Fruit fly (Drosophila melanogaster): Measurements from ENCODE around the gene SmB.
A peak's percentile ranks its signal among the peaks of the same experiment; 100 is the strongest.

The SmB gene

dm6 chr2L:10386208-10386805, 40.1 kb downstream of the SmB start, which contains the start of the genes Cdk1 and mRpS7 (continued):
- peak; percentile 66 for TF ChIP-seq CG10147 (GFP tag; optimal IDR thresholded peaks at IDR 0.05)
- TF ChIP-seq h (optimal IDR thresholded peaks at IDR 0.05) = no peak
- TF ChIP-seq CG8765 (GFP tag; IDR thresholded peaks at IDR 0.05) = peak; percentile 60; the same call in 1 of the 2 replicates
- peak; percentile 59 for TF ChIP-seq Nf-YC (tag; optimal IDR thresholded peaks at IDR 0.05)
- TF ChIP-seq pros (GFP tag; optimal IDR thresholded peaks at IDR 0.05) = no peak
- TF ChIP-seq Adf1 (GFP tag; IDR thresholded peaks at IDR 0.05) = 0 out of 2 replicates have a peak, but pooled peaks have one; percentile 16
- TF ChIP-seq E2f2 (GFP tag; IDR thresholded peaks at IDR 0.05) = peak; percentile 82
- no peak; the same call in 1 of the 2 replicates for TF ChIP-seq CG14667 (GFP tag; IDR thresholded peaks at IDR 0.05)
- TF ChIP-seq nerfin-1 (tag; optimal IDR thresholded peaks at IDR 0.05) = peak; percentile 51
- TF ChIP-seq CG9215 (GFP tag; IDR thresholded peaks at IDR 0.05) = no peak
- TF ChIP-seq zen2 (GFP tag; IDR thresholded peaks at IDR 0.05; ENCODE audit: partially characterized antibody) = no peak
- peak; percentile 33 for TF ChIP-seq CG12219 (GFP tag; optimal IDR thresholded peaks at IDR 0.05)
- TF ChIP-seq Camta (GFP tag; optimal IDR thresholded peaks at IDR 0.05) = peak; percentile 57
- TF ChIP-seq CG17829 (tag; optimal IDR thresholded peaks at IDR 0.05) = peak; percentile 70
- no peak for TF ChIP-seq Tbp (GFP tag; optimal IDR thresholded peaks at IDR 0.05)
- peak; percentile 37 for TF ChIP-seq CG7271 (tag; optimal IDR thresholded peaks at IDR 0.05)
- peak; percentile 30 for TF ChIP-seq CG17186 (GFP tag; optimal IDR thresholded peaks at IDR 0.05)
- TF ChIP-seq TFAM (GFP tag; optimal IDR thresholded peaks at IDR 0.05) = no peak
- peak; percentile 56 for TF ChIP-seq pum (GFP tag; optimal IDR thresholded peaks at IDR 0.05)
- peak; percentile 70 for TF ChIP-seq CG17328 (GFP tag; IDR thresholded peaks at IDR 0.05)
- peak; percentile 69 for TF ChIP-seq CG12155 (GFP tag; optimal IDR thresholded peaks at IDR 0.05)
- no peak for TF ChIP-seq chinmo (GFP tag; IDR thresholded peaks at IDR 0.05; ENCODE audit: partially characterized antibody)
- no peak for TF ChIP-seq Hr39 (optimal IDR thresholded peaks at IDR 0.05)
- TF ChIP-seq Neu2 (GFP tag; optimal IDR thresholded peaks at IDR 0.05; ENCODE audit: borderline replicate concordance) = no peak
- no peak for TF ChIP-seq bbx (GFP tag; IDR thresholded peaks at IDR 0.05; ENCODE audit: partially characterized antibody)
- peak in 1 of 2 experiments; percentile 75 for TF ChIP-seq bsh (GFP tag; optimal IDR thresholded peaks at IDR 0.05)
- TF ChIP-seq CG18619 (GFP tag; optimal IDR thresholded peaks at IDR 0.05) = peak; percentile 72
- peak; percentile 80 for TF ChIP-seq Hr3 (GFP tag; optimal IDR thresholded peaks at IDR 0.05)
- TF ChIP-seq Spps (tag; optimal IDR thresholded peaks at IDR 0.05) = peak; percentile 66
- peak; percentile 30 for TF ChIP-seq CG12744 (GFP tag; optimal IDR thresholded peaks at IDR 0.05)
- TF ChIP-seq pan (optimal IDR thresholded peaks at IDR 0.05) = no peak
- TF ChIP-seq pan (GFP tag; optimal IDR thresholded peaks at IDR 0.05 in 1 of 2, IDR thresholded peaks at IDR 0.05 in 1 of 2) = peak in 1 of 2 experiments; percentile 82
- peak; percentile 65 for TF ChIP-seq Ptx1 (GFP tag; IDR thresholded peaks at IDR 0.05)
- TF ChIP-seq wdn (GFP tag; IDR thresholded peaks at IDR 0.05) = no peak
- peak; percentile 66 for TF ChIP-seq salm (tag; optimal IDR thresholded peaks at IDR 0.05)
- TF ChIP-seq CG10959 (GFP tag; IDR thresholded peaks at IDR 0.05) = no peak
- TF ChIP-seq sens (GFP tag) = peak; percentile 94
- TF ChIP-seq so (GFP tag; IDR thresholded peaks at IDR 0.05) = 0 out of 3 replicates have a peak, but pooled peaks have one; percentile 34
- TF ChIP-seq unpg (GFP tag; optimal IDR thresholded peaks at IDR 0.05) = peak; percentile 79
- TF ChIP-seq fru (optimal IDR thresholded peaks at IDR 0.05) = no peak
- no peak for TF ChIP-seq Sry-β (GFP tag; optimal IDR thresholded peaks at IDR 0.05)
- TF ChIP-seq tup (GFP tag; optimal IDR thresholded peaks at IDR 0.05) = no peak
- TF ChIP-seq CG11085 (GFP tag; IDR thresholded peaks at IDR 0.05) = no peak
- TF ChIP-seq vnd (GFP tag; IDR thresholded peaks at IDR 0.05; ENCODE audit: partially characterized antibody) = no peak
- peak; percentile 4 to 81 for TF ChIP-seq Hr51 (GFP tag; optimal IDR thresholded peaks at IDR 0.05)
- TF ChIP-seq CG12769 (tag; optimal IDR thresholded peaks at IDR 0.05) = no peak
- no peak for TF ChIP-seq hb (GFP tag; IDR thresholded peaks at IDR 0.05; ENCODE audit: partially characterized antibody)
- peak; percentile 73 for TF ChIP-seq Hmr (GFP tag; optimal IDR thresholded peaks at IDR 0.05)
- TF ChIP-seq fu2 (GFP tag; optimal IDR thresholded peaks at IDR 0.05) = peak; percentile 29
- peak; percentile 50; the same call in 1 of the 2 replicates for TF ChIP-seq Ada2b (GFP tag; IDR thresholded peaks at IDR 0.05)
- TF ChIP-seq dimm (GFP tag; IDR thresholded peaks at IDR 0.05) = no peak
